Fruit fly (Drosophila melanogaster): ENCODE measurements around the gene PIG-P.

Gene PIG-P

DNA sequence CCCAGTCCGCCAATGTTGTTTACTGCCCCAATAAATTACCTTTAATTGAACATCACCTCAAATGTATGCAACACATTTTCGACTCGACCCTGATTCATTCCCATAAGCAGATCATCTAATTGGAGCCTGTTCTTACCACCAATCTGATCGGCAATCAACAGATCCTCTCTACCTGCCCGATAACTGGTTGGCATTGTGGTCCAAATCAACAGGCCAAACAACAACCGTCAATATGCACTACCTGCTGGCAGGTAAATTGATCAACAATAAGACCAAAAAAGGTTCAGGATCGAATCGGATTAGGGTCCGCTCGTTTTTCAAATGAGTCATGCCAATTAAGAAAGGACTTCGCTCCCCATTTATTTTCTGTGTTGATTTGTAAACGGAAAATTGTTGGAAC is 34.8 kb downstream of the PIG-P start (continued):
- TF ChIP-seq Hand (GFP tag; optimal IDR thresholded peaks at IDR 0.05) (no peak), Sry-δ (GFP tag; optimal IDR thresholded peaks at IDR 0.05) (no peak), CG17359 (tag; optimal IDR thresholded peaks at IDR 0.05) (no peak), CG6854 (GFP tag; optimal IDR thresholded peaks at IDR 0.05) (no peak), CG15696 (tag; optimal IDR thresholded peaks at IDR 0.05) (peak; percentile 38), CG1024 (GFP tag; IDR thresholded peaks at IDR 0.05) (no peak), Lim3 (GFP tag; IDR thresholded peaks at IDR 0.05) (no peak), fd96Cb (tag; optimal IDR thresholded peaks at IDR 0.05) (no peak), zen (tag; optimal IDR thresholded peaks at IDR 0.05) (peak; percentile 78), CG15601 (tag; optimal IDR thresholded peaks at IDR 0.05) (no peak), CG3847 (GFP tag; IDR thresholded peaks at IDR 0.05) (no peak), HLHmδ (GFP tag; optimal IDR thresholded peaks at IDR 0.05) (peak; percentile 2), CG11560 (tag; IDR thresholded peaks at IDR 0.05) (no peak), tgo (GFP tag; IDR thresholded peaks at IDR 0.05) (no peak), ro (GFP tag; IDR thresholded peaks at IDR 0.05) (no peak), CG1233 (GFP tag; optimal IDR thresholded peaks at IDR 0.05) (no peak), grau (tag; optimal IDR thresholded peaks at IDR 0.05) (no peak), CrebB (tag; optimal IDR thresholded peaks at IDR 0.05) (no peak), H15 (GFP tag; IDR thresholded peaks at IDR 0.05) (no peak), nmo (GFP tag; optimal IDR thresholded peaks at IDR 0.05) (no peak), eve (GFP tag; optimal IDR thresholded peaks at IDR 0.05) (no peak), luna (GFP tag; optimal IDR thresholded peaks at IDR 0.05) (no peak), CG10274 (GFP tag; optimal IDR thresholded peaks at IDR 0.05) (no peak), crc (GFP tag; optimal IDR thresholded peaks at IDR 0.05) (no peak), hkb (optimal IDR thresholded peaks at IDR 0.05) (no peak), hkb (GFP tag; IDR thresholded peaks at IDR 0.05) (no peak), cad (GFP tag; optimal IDR thresholded peaks at IDR 0.05) (peak; percentile 3), gt (GFP tag; IDR thresholded peaks at IDR 0.05) (no peak), tll (GFP tag; optimal IDR thresholded peaks at IDR 0.05) (peak in 1 of 2 experiments; percentile 73), Xrp1 (GFP tag; IDR thresholded peaks at IDR 0.05) (no peak), kni (GFP tag; optimal IDR thresholded peaks at IDR 0.05) (peak; percentile 92), gsb-n (tag; optimal IDR thresholded peaks at IDR 0.05) (peak; percentile 65)

DNA sequence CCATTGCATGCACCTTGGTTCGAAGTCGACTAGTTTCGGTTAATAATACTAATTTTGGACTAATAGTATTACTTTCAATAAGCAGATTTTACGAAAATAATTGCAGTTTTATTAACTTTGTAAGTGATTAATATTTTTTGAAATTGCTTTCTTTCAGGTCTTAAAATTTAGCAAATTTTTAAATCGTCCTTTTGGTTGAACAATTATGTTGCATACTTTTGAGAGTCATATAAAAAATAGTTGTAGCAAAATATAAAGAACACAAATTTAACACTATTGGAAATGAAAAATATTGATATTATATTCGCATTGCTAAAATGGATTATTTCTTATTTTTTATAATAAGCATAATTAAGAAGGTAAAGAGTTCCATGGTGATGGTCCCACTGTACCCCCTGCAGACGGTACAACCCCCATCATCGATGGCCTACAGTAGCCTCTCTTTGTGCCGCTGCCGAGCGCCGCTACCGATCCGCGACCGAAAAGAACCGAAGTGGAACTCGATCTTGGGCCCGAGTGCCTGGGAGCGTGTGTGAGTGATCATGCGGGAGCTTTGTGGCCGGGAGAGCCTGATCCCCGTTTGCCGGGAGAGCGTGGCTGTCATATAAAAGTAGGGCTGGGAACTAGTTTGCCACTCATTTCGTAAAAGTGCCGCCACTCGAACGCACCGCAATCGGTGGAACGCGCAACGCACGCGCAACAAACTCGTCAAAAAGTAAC is 36.7 kb downstream of the PIG-P start:
- TF ChIP-seq Lhr (GFP tag; optimal IDR thresholded peaks at IDR 0.05) (peak; percentile 81), CG4282 (GFP tag; optimal IDR thresholded peaks at IDR 0.05) (peak; percentile 30), CG17912 (GFP tag; optimal IDR thresholded peaks at IDR 0.05) (peak; percentile 57), CG10462 (GFP tag; optimal IDR thresholded peaks at IDR 0.05) (peak; percentile 93), Sox100B (GFP tag; optimal IDR thresholded peaks at IDR 0.05) (peak; percentile 99), CG12744 (GFP tag; optimal IDR thresholded peaks at IDR 0.05) (peak; percentile 86), sqz (GFP tag; optimal IDR thresholded peaks at IDR 0.05) (peak; percentile 94), zen2 (GFP tag; IDR thresholded peaks at IDR 0.05; ENCODE audit: partially characterized antibody) (no peak), ERR (GFP tag; optimal IDR thresholded peaks at IDR 0.05) (no peak), CG2889 (GFP tag; IDR thresholded peaks at IDR 0.05) (peak; percentile 50; the same call in 2 of the 3 replicates), CG16815 (GFP tag; optimal IDR thresholded peaks at IDR 0.05) (peak; percentile 99), danr (GFP tag; IDR thresholded peaks at IDR 0.05) (peak; percentile 83), CG4820 (GFP tag; optimal IDR thresholded peaks at IDR 0.05) (peak; percentile 95), Kr (GFP tag; optimal IDR thresholded peaks at IDR 0.05) (peak; percentile 79), abd-A (tag; optimal IDR thresholded peaks at IDR 0.05) (no peak), zen (tag; optimal IDR thresholded peaks at IDR 0.05) (peak; percentile 87), gfzf (GFP tag; optimal IDR thresholded peaks at IDR 0.05) (no peak), CG14014 (GFP tag; IDR thresholded peaks at IDR 0.05) (peak; percentile 67), Oaz (GFP tag; IDR thresholded peaks at IDR 0.05) (peak; percentile 58; the same call in 1 of the 2 replicates), CG16779 (GFP tag; IDR thresholded peaks at IDR 0.05) (no peak), br (optimal IDR thresholded peaks at IDR 0.05) (no peak)

Measured in whole organism, embryonic.